Worm (Caenorhabditis elegans) whole organism, L4 larva: ENCODE results near the gene F44G4.3.

Source experiments
- F10B5.3 ChIP-seq: sonication (generic microtip); optimal IDR thresholded peaks from 2 replicates; lab custom pipeline; 2016; ENCODE audit warnings: mild to moderate bottlenecking, missing genetic modification characterization, missing compliant biosample characterization
- F37D6.2 ChIP-seq: sonication (generic microtip); optimal IDR thresholded peaks from 2 replicates; lab custom pipeline; 2016; ENCODE audit warnings: mild to moderate bottlenecking, missing genetic modification characterization, missing compliant biosample characterization
- T26A8.4 ChIP-seq: fragments of 200-800 bp; sonication (Bioruptor generic); IDR thresholded peaks from 2 replicates; pipeline ENCODE4 v1.3.6; 2022; ENCODE audit warnings: missing genetic modification characterization, missing compliant biosample characterization
- ZK337.2 ChIP-seq: fragments of 200-800 bp; sonication (Bioruptor generic); IDR thresholded peaks from 2 replicates; pipeline ENCODE4 v1.3.6; 2022; ENCODE audit warnings: missing genetic modification reagents, missing genetic modification characterization, missing compliant biosample characterization
- aha-1 ChIP-seq: fragments of 150-350 bp; peaks from one replicate; lab custom pipeline; 2014; ENCODE audit warnings: missing biosample characterization, missing genetic modification characterization
- ceh-20 ChIP-seq: fragments of 200-800 bp; sonication (Bioruptor generic); IDR thresholded peaks from 2 replicates; pipeline ENCODE4 v1.3.6; 2022; ENCODE audit warnings: missing genetic modification reagents, missing genetic modification characterization, missing compliant biosample characterization
- ceh-28 ChIP-seq: fragments of 150-350 bp; optimal IDR thresholded peaks from 2 replicates; lab custom pipeline; 2014; ENCODE audit warnings: missing biosample characterization, missing genetic modification reagents, missing genetic modification characterization
- ceh-44 ChIP-seq: fragments of 200-800 bp; sonication (Bioruptor generic); IDR thresholded peaks from 2 replicates; pipeline ENCODE4 v1.3.6; 2022; ENCODE audit warnings: missing genetic modification reagents, missing genetic modification characterization, missing compliant biosample characterization
- ces-1 ChIP-seq: fragments of 150-350 bp; sonication (generic microtip); optimal IDR thresholded peaks from 4 replicates; lab custom pipeline; 2014; ENCODE audit warnings: missing biosample characterization, missing genetic modification reagents, missing genetic modification characterization
- daf-16 ChIP-seq, 3 experiments: sonication (generic microtip); optimal IDR thresholded peaks; 2 replicates each; lab custom pipeline; 2016 to 2017; ENCODE audit warnings: missing genetic modification characterization in 3 of 3, missing genetic modification reagents in 3 of 3, mild to moderate bottlenecking in 2 of 3, missing compliant biosample characterization in 2 of 3, missing biosample characterization in 1 of 3, moderate library complexity in 1 of 3
- daf-19 ChIP-seq: fragments of 200-800 bp; sonication (Bioruptor generic); conservative IDR thresholded peaks from 2 replicates; pipeline ENCODE4 v1.3.6; 2022; ENCODE audit warnings: missing genetic modification characterization, missing compliant biosample characterization
- dpl-1 ChIP-seq: fragments of 150-350 bp; optimal IDR thresholded peaks from 2 replicates; lab custom pipeline; 2014; ENCODE audit warnings: missing biosample characterization, missing genetic modification reagents, missing genetic modification characterization
- hlh-11 ChIP-seq: fragments of 200-800 bp; sonication (Bioruptor generic); optimal IDR thresholded peaks from 2 replicates; lab custom pipeline; 2018; ENCODE audit warnings: mild to moderate bottlenecking, missing genetic modification characterization, missing compliant biosample characterization
- hlh-30 ChIP-seq: sonication (generic microtip); optimal IDR thresholded peaks from 2 replicates; lab custom pipeline; 2017; ENCODE audit warnings: antibody characterized with exemption, mild to moderate bottlenecking, missing genetic modification characterization, missing compliant biosample characterization; ENCODE audit not compliant: insufficient read depth
- hmg-1.1 ChIP-seq: fragments of 200-800 bp; sonication (Bioruptor generic); IDR thresholded peaks from 2 replicates; pipeline ENCODE4 v1.3.6; 2022; ENCODE audit warnings: missing genetic modification reagents, missing genetic modification characterization, missing compliant biosample characterization
- jun-1 ChIP-seq: fragments of 150-350 bp; optimal IDR thresholded peaks from 2 replicates; lab custom pipeline; 2014; ENCODE audit warnings: missing biosample characterization, missing genetic modification reagents, missing genetic modification characterization
- lim-7 ChIP-seq: fragments of 200-800 bp; sonication (Bioruptor generic); IDR thresholded peaks from 2 replicates; pipeline ENCODE4 v1.3.6; 2022; ENCODE audit warnings: missing genetic modification characterization, missing compliant biosample characterization
- lin-15B ChIP-seq: fragments of 150-350 bp; sonication (generic microtip); optimal IDR thresholded peaks from 3 replicates; lab custom pipeline; 2014; ENCODE audit warnings: missing biosample characterization, missing genetic modification characterization
- lin-29 ChIP-seq: fragments of 200-800 bp; sonication (Bioruptor generic); IDR thresholded peaks from 2 replicates; pipeline ENCODE4 v1.3.6; 2022; ENCODE audit warnings: missing genetic modification reagents, missing genetic modification characterization, missing compliant biosample characterization
- lsy-2 ChIP-seq, 2 experiments: fragments of 150-350 bp in 1 of 2; sonication (generic microtip) in 1 of 2; optimal IDR thresholded peaks; 2 replicates each; lab custom pipeline; 2014 to 2017; ENCODE audit warnings: missing biosample characterization in 2 of 2, missing genetic modification characterization in 2 of 2
- madf-9 ChIP-seq: fragments of 200-800 bp; sonication (Bioruptor generic); conservative IDR thresholded peaks from 2 replicates; pipeline ENCODE4 v1.3.6; 2022; ENCODE audit warnings: missing genetic modification reagents, missing genetic modification characterization, missing compliant biosample characterization
- mdl-1 ChIP-seq, 2 experiments: fragments of 150-350 bp in 1 of 2; sonication (generic microtip) in 1 of 2; optimal IDR thresholded peaks; 2 replicates each; lab custom pipeline; 2014 to 2017; ENCODE audit warnings: missing biosample characterization in 2 of 2, missing genetic modification characterization in 2 of 2
- mdt-29 ChIP-seq: fragments of 200-800 bp; sonication (Bioruptor generic); IDR thresholded peaks from 2 replicates; pipeline ENCODE4 v1.3.6; 2022; ENCODE audit warnings: missing genetic modification reagents, missing genetic modification characterization, missing compliant biosample characterization
- mep-1 ChIP-seq: fragments of 150-350 bp; sonication (generic microtip); optimal IDR thresholded peaks from 3 replicates; lab custom pipeline; 2014; ENCODE audit warnings: missing biosample characterization, missing genetic modification characterization
- mxl-2 ChIP-seq: fragments of 200-800 bp; sonication (Bioruptor generic); conservative IDR thresholded peaks from 2 replicates; pipeline ENCODE4 v1.3.6; 2022; ENCODE audit warnings: missing genetic modification reagents, missing genetic modification characterization, missing compliant biosample characterization
- mxl-3 ChIP-seq: fragments of 200-800 bp; sonication (Bioruptor generic); optimal IDR thresholded peaks from 2 replicates; lab custom pipeline; 2018; ENCODE audit warnings: mild to moderate bottlenecking, missing genetic modification characterization, missing compliant biosample characterization
- nhr-11 ChIP-seq: fragments of 150-350 bp; optimal IDR thresholded peaks from 2 replicates; lab custom pipeline; 2014; ENCODE audit warnings: missing biosample characterization, missing genetic modification characterization
- nhr-25 ChIP-seq: sonication (generic microtip); optimal IDR thresholded peaks from 2 replicates; lab custom pipeline; 2017; ENCODE audit warnings: missing genetic modification characterization, mild to moderate bottlenecking, missing compliant biosample characterization, antibody characterized with exemption, moderate library complexity, borderline replicate concordance; ENCODE audit not compliant: insufficient read depth
- nhr-28 ChIP-seq: fragments of 150-350 bp; optimal IDR thresholded peaks from 2 replicates; lab custom pipeline; 2014; ENCODE audit warnings: missing biosample characterization, missing genetic modification characterization
- nhr-42 ChIP-seq: fragments of 200-800 bp; sonication (Bioruptor generic); IDR thresholded peaks from 2 replicates; pipeline ENCODE4 v1.3.6; 2022; ENCODE audit warnings: missing genetic modification characterization, missing compliant biosample characterization
- nhr-48 ChIP-seq: sonication (generic microtip); optimal IDR thresholded peaks from 2 replicates; lab custom pipeline; 2016; ENCODE audit warnings: mild to moderate bottlenecking, missing genetic modification characterization, missing compliant biosample characterization
- nhr-6 ChIP-seq: fragments of 150-350 bp; optimal IDR thresholded peaks from 2 replicates; lab custom pipeline; 2014; ENCODE audit warnings: missing biosample characterization, missing genetic modification characterization
- nhr-76 ChIP-seq: fragments of 150-350 bp; optimal IDR thresholded peaks from 2 replicates; lab custom pipeline; 2014; ENCODE audit warnings: missing biosample characterization, missing genetic modification characterization
- pha-4 ChIP-seq, 2 experiments: fragments of 150-350 bp in 1 of 2; fragments of 200-800 bp in 1 of 2; sonication (Bioruptor generic) in 1 of 2; IDR thresholded peaks in 1 of 2; optimal IDR thresholded peaks in 1 of 2; 2 replicates each; pipeline versions ENCODE4 v1.3.6 to Lab custom; 2014 to 2022; ENCODE audit warnings: missing genetic modification characterization in 2 of 2, missing genetic modification reagents in 2 of 2, missing biosample characterization in 1 of 2, missing compliant biosample characterization in 1 of 2
- rbr-2 ChIP-seq: sonication (generic microtip); optimal IDR thresholded peaks from 2 replicates; lab custom pipeline; 2016; ENCODE audit warnings: missing genotype, missing genetic modification characterization, missing compliant biosample characterization
- saeg-2 ChIP-seq: fragments of 200-800 bp; sonication (Bioruptor generic); IDR thresholded peaks from 2 replicates; pipeline ENCODE4 v1.3.6; 2022; ENCODE audit warnings: missing genetic modification reagents, missing genetic modification characterization, missing compliant biosample characterization
- set-16 ChIP-seq: fragments of 200-800 bp; sonication (Bioruptor generic); IDR thresholded peaks from 2 replicates; pipeline ENCODE4 v1.3.6; 2022; ENCODE audit warnings: missing genetic modification reagents, missing genetic modification characterization, missing compliant biosample characterization
- tag-97 ChIP-seq: fragments of 200-800 bp; sonication (Bioruptor generic); IDR thresholded peaks from 2 replicates; pipeline ENCODE4 v1.3.6; 2022; ENCODE audit warnings: missing genetic modification characterization, missing compliant biosample characterization
- unc-130 ChIP-seq: sonication (generic microtip); optimal IDR thresholded peaks from 2 replicates; lab custom pipeline; 2016; ENCODE audit warnings: missing genetic modification reagents, missing genetic modification characterization, missing compliant biosample characterization
- unc-39 ChIP-seq: sonication (generic microtip); optimal IDR thresholded peaks from 2 replicates; lab custom pipeline; 2017; ENCODE audit warnings: missing biosample characterization, missing genetic modification characterization
- unc-62 ChIP-seq, 3 experiments: fragments of 150-350 bp in 1 of 3; sonication (generic microtip); optimal IDR thresholded peaks in 2 of 3; peaks in 1 of 3; 1 replicate in 1 of 3; 2 replicates in 2 of 3; lab custom pipeline; 2014 to 2017; ENCODE audit warnings: missing biosample characterization in 3 of 3, missing genetic modification characterization in 3 of 3, missing genetic modification reagents in 3 of 3, missing genotype in 1 of 3
- zfp-2 ChIP-seq: sonication (generic microtip); optimal IDR thresholded peaks from 2 replicates; lab custom pipeline; 2016; ENCODE audit warnings: mild to moderate bottlenecking, missing genetic modification characterization, missing compliant biosample characterization
- ztf-11 ChIP-seq: fragments of 150-350 bp; optimal IDR thresholded peaks from 2 replicates; lab custom pipeline; 2014; ENCODE audit warnings: missing biosample characterization, missing genetic modification characterization

The F44G4.3 gene

ce11 chrII:8962206-8962605, 35.3 kb downstream of the F44G4.3 start:
- TF ChIP-seq mep-1 (peak; percentile 34), hlh-11 (tag; lab: Kevin White, UChicago) (peak; percentile 13), nhr-11 (tag; lab: Kevin White, UChicago) (peak; percentile 54), zfp-2 (no peak), lsy-2 (tag; optimal IDR thresholded peaks at IDR 0.05; lab: Kevin White, UChicago) (peak in 1 of 2 experiments; percentile 11), unc-39 (tag; lab: Kevin White, UChicago) (no peak), ceh-20 (GFP tag; lab: Robert Waterston, UW) (peak; percentile 10; the same call in 1 of the 2 replicates), ZK337.2 (GFP tag; lab: Robert Waterston, UW) (peak; percentile 75), hlh-30 (peak; percentile 5)

DNA sequence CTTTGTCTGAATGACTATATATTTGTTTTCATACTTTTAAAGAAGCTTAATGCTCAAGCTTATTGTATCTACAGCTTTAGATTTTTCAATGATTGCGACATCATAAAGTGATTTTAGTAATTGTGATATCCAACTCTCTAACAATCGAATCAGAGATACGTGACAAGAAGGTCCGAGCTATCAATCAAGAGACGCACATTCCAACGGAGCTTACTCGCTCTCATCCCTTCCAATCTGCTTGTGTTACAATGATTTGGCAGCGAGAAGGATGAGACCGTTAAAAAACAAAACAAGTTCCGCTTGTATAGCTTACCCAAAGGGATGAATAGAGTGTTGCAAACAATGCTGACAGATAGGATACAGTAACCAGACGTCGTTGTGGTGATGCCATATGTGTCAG, 36.0 kb downstream of the F44G4.3 start:
- TF ChIP-seq nhr-28 (tag; lab: Kevin White, UChicago), result no peak
- TF ChIP-seq ces-1, result no peak
- no peak for TF ChIP-seq madf-9 (GFP tag; lab: Robert Waterston, UW)
- no peak for TF ChIP-seq hmg-1.1
- no peak for TF ChIP-seq unc-130
- TF ChIP-seq nhr-11 (tag; lab: Kevin White, UChicago), result peak; percentile 8
- TF ChIP-seq F10B5.3, result no peak
- TF ChIP-seq unc-62 (GFP tag; optimal IDR thresholded peaks at IDR 0.05 in 1 of 2; lab: Kevin White, UChicago), result peak in 1 of 2 experiments; percentile 78
- TF ChIP-seq unc-62 (tag; optimal IDR thresholded peaks at IDR 0.05; lab: Kevin White, UChicago), result no peak

- no peak for TF ChIP-seq T26A8.4
- no peak for TF ChIP-seq ceh-44 (GFP tag; lab: Robert Waterston, UW)
- no peak for TF ChIP-seq nhr-6
- no peak for TF ChIP-seq mxl-2 (GFP tag; lab: Robert Waterston, UW)
- no peak for TF ChIP-seq dpl-1 (GFP tag; lab: Kevin White, UChicago)
- no peak for TF ChIP-seq lin-15B (tag; lab: Kevin White, UChicago)
- no peak for TF ChIP-seq hlh-11 (tag; lab: Kevin White, UChicago)
- TF ChIP-seq ztf-11 (tag; lab: Kevin White, UChicago), result no peak
- no peak for TF ChIP-seq nhr-11 (tag; lab: Kevin White, UChicago)
- TF ChIP-seq jun-1 (tag; lab: Kevin White, UChicago), result no peak
- TF ChIP-seq, all 104 proteins: peak for 0
Observed at ce11 chrII:8960414-8960813, 37.0 kb downstream of the F44G4.3 start, which contains the start of gene cal-2. cal-2 (plus strand) TSS chrII:8960714.

- TF ChIP-seq nhr-76 (tag; lab: Kevin White, UChicago) (no peak), nhr-42 (no peak), zfp-2 (no peak), F37D6.2 (tag; lab: Kevin White, UChicago) (no peak), pha-4 (GFP tag; IDR thresholded peaks at IDR 0.05; lab: Robert Waterston, UW) (no peak), pha-4 (tag; optimal IDR thresholded peaks at IDR 0.05; lab: Kevin White, UChicago) (no peak), nhr-11 (tag; lab: Kevin White, UChicago) (peak; percentile 46), aha-1 (tag; lab: Kevin White, UChicago) (peak; percentile 79), lim-7 (GFP tag; lab: Robert Waterston, UW) (no peak), lsy-2 (tag; optimal IDR thresholded peaks at IDR 0.05; lab: Kevin White, UChicago) (peak in 1 of 2 experiments; percentile 13), mdl-1 (tag; optimal IDR thresholded peaks at IDR 0.05; lab: Kevin White, UChicago) (no peak), nhr-25 (tag; lab: Kevin White, UChicago) (no peak), mxl-3 (no peak), nhr-28 (tag; lab: Kevin White, UChicago) (peak; percentile 2), daf-19 (no peak), unc-39 (tag; lab: Kevin White, UChicago) (no peak), rbr-2 (tag; lab: Kevin White, UChicago) (no peak), lin-29 (GFP tag; lab: Robert Waterston, UW) (no peak), hlh-11 (tag; lab: Kevin White, UChicago) (peak; percentile 22), nhr-48 (no peak), hlh-30 (peak; percentile 37), saeg-2 (GFP tag; lab: Robert Waterston, UW) (no peak), ceh-28 (tag; lab: Kevin White, UChicago) (no peak), tag-97 (GFP tag; lab: Robert Waterston, UW) (no peak), unc-62 (GFP tag; optimal IDR thresholded peaks at IDR 0.05 in 1 of 2; lab: Kevin White, UChicago) (peak in 1 of 2 experiments; percentile 93), unc-62 (tag; optimal IDR thresholded peaks at IDR 0.05; lab: Kevin White, UChicago) (no peak), mdt-29 (GFP tag; lab: Robert Waterston, UW) (no peak), set-16 (no peak), daf-16 (GFP tag; optimal IDR thresholded peaks at IDR 0.05; lab: Kevin White, UChicago) (peak in 1 of 2 experiments; percentile 32), daf-16 (tag; optimal IDR thresholded peaks at IDR 0.05; lab: Kevin White, UChicago) (no peak)
Observed at ce11 chrII:8959081-8959480, 38.4 kb downstream of the F44G4.3 start.
